Worm (Caenorhabditis elegans) whole organism, midembryonic: ENCODE measurements around the gene ftt-2.

Source experiments
- T22C8.4 ChIP-seq: fragments of 200-800 bp; sonication (Bioruptor generic); IDR thresholded peaks from 2 replicates; pipeline ENCODE4 v1.3.6; 2022; ENCODE audit warnings: missing genetic modification characterization, missing compliant biosample characterization
- flt-1 ChIP-seq: fragments of 200-800 bp; sonication (Bioruptor generic); IDR thresholded peaks from 2 replicates; pipeline ENCODE4 v1.3.6; 2022; ENCODE audit warnings: missing genetic modification characterization, missing compliant biosample characterization
- klf-2 ChIP-seq: fragments of 200-800 bp; sonication (Bioruptor generic); conservative IDR thresholded peaks from 2 replicates; pipeline ENCODE4 v1.3.6; 2022; ENCODE audit warnings: missing genetic modification reagents, missing genetic modification characterization, missing compliant biosample characterization

DNA sequence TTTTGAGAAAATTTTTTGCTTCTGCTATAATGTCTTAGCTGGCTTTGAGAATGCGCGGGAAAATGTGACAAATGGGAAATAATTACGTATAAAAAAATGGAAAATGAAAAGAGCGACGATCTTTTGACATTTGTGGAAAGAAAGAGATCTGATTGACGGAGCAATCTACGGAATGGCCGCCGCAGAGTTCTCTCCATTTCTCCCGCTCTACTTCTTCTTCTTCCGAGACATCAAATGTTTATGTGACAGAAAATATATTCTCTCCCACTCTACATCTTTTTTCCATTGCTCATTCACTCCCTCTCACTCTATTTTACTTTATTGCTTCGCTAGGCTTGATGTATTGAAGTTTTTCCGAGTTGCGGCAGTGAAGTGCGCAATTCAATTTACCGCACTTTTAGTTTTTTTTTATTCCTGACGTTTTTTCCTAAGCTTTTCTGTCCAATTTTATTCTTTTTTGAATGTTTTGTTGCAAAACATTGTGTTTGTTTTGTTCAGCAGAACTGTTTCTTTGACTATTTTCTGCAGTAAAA is 35.3 kb upstream of the ftt-2 start:
- TF ChIP-seq T22C8.4, result no peak
- TF ChIP-seq klf-2 (GFP tag; lab: Robert Waterston, UW), result no peak
- TF ChIP-seq flt-1 (GFP tag; lab: Robert Waterston, UW), result no peak
